Fruit fly (Drosophila melanogaster) S2 (cell line): ENCODE data around the gene Gr21a.

ENCODE experiments used
- CG8478 ChIP-seq: fragments of >200 bp; optimal IDR thresholded peaks from 2 replicates; lab custom pipeline; 2018
- CTCF ChIP-seq, 2 experiments: fragments of >200 bp; optimal IDR thresholded peaks; 2 replicates each; lab custom pipeline; 2018

DNA sequence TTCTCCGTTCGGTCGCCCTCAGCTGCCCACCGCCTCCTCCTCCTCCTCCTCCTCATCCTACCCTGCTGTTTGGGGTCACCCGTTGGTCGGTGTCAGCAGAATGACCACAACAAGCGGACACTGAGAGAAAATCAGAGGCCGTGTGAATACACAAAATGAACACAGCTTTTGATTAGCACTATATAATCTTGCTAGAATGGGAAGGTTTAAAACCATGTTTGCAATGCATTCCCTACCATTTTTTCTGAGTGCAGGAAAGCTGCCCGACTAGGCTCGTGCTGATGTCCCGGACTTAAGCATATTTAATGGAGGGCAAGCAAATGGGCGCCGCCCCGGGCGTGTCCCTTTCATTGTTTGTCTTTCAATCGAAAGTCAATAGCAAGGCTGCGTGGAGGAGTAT is 569 bp downstream of the Gr21a start:
- no peak for TF ChIP-seq CTCF (optimal IDR thresholded peaks at IDR 0.05; lab: Kevin White, UChicago)
- no peak for TF ChIP-seq CG8478 (lab: Kevin White, UChicago)
